Worm (Caenorhabditis elegans) whole organism, L1 larva: ENCODE data around the gene F43C11.4.

Experiments
- C16A3.4 ChIP-seq: fragments of 150-350 bp; optimal IDR thresholded peaks from 2 replicates; lab custom pipeline; 2014; ENCODE audit warnings: missing biosample characterization, missing genetic modification characterization
- alr-1 ChIP-seq: fragments of 200-800 bp; sonication (Bioruptor generic); optimal IDR thresholded peaks from 2 replicates; lab custom pipeline; 2018; ENCODE audit warnings: borderline replicate concordance, mild to moderate bottlenecking, missing genetic modification characterization, missing compliant biosample characterization
- ceh-8 ChIP-seq: fragments of 200-800 bp; sonication (Bioruptor generic); optimal IDR thresholded peaks from 2 replicates; lab custom pipeline; 2018; ENCODE audit warnings: mild to moderate bottlenecking, missing genetic modification characterization, moderate library complexity, missing compliant biosample characterization
- ceh-82 ChIP-seq, 3 experiments: fragments of 150-350 bp in 1 of 3; sonication (generic microtip) in 2 of 3; optimal IDR thresholded peaks; 2 replicates each; lab custom pipeline; 2014 to 2017; ENCODE audit warnings: missing biosample characterization in 3 of 3, missing genetic modification characterization in 3 of 3
- elt-2 ChIP-seq: sonication (generic microtip); optimal IDR thresholded peaks from 2 replicates; lab custom pipeline; 2016; ENCODE audit warnings: missing genetic modification characterization, mild to moderate bottlenecking, inconsistent platforms, missing compliant biosample characterization, missing genetic modification reagents
- fkh-10 ChIP-seq: sonication (generic microtip); optimal IDR thresholded peaks from 2 replicates; lab custom pipeline; 2017; ENCODE audit warnings: missing biosample characterization, missing genetic modification reagents, missing genetic modification characterization
- lin-13 ChIP-seq: fragments of 150-350 bp; optimal IDR thresholded peaks from 2 replicates; lab custom pipeline; 2014; ENCODE audit warnings: missing biosample characterization, missing genetic modification reagents, missing genetic modification characterization
- mdl-1 ChIP-seq, 2 experiments: fragments of 150-350 bp; optimal IDR thresholded peaks; 2 replicates each; lab custom pipeline; 2014 to 2017; ENCODE audit warnings: missing biosample characterization in 2 of 2, missing genetic modification characterization in 2 of 2, inconsistent platforms in 1 of 2
- mep-1 ChIP-seq: fragments of 150-350 bp; optimal IDR thresholded peaks from 2 replicates; lab custom pipeline; 2014; ENCODE audit warnings: missing biosample characterization, missing genetic modification characterization
- nhr-11 ChIP-seq: fragments of 150-350 bp; optimal IDR thresholded peaks from 2 replicates; lab custom pipeline; 2014; ENCODE audit warnings: missing biosample characterization, missing genetic modification characterization
- nhr-84 ChIP-seq: sonication (generic microtip); optimal IDR thresholded peaks from 2 replicates; lab custom pipeline; 2017; ENCODE audit warnings: missing biosample characterization, missing genetic modification characterization
- snu-23 ChIP-seq: sonication (generic microtip); optimal IDR thresholded peaks from 2 replicates; lab custom pipeline; 2016; ENCODE audit warnings: missing genetic modification characterization, missing compliant biosample characterization
- ztf-11 ChIP-seq, 2 experiments: sonication (generic microtip); optimal IDR thresholded peaks; 2 replicates each; lab custom pipeline; 2016 to 2017; ENCODE audit warnings: missing genetic modification characterization in 2 of 2, missing biosample characterization in 1 of 2, missing compliant biosample characterization in 1 of 2

DNA sequence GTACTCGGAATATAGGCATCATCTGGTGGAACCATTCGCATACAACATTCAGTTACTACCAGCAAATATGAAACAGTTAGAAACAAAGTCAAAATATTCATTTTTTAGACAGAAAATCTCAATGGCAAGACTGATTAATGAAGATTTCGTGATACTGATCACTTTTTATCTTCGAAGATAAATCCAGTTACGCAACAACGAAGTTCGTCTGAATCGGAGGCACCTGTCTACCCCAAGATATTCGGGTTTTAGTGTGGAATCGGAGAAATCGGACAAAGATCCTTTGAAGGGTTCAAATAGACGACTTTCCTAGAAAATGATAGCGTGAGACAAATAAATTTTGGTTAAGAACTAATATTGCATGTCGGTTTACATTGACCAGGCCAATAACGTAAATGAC is 49.1 kb downstream of the F43C11.4 start, which contains the start of gene F16G10.13:
- TF ChIP-seq ztf-11 (tag; optimal IDR thresholded peaks at IDR 0.05; lab: Kevin White, UChicago), result no peak
- TF ChIP-seq elt-2 (tag; lab: Kevin White, UChicago), result no peak
- TF ChIP-seq C16A3.4, result no peak
- no peak for TF ChIP-seq nhr-84 (tag; lab: Kevin White, UChicago)
- no peak for TF ChIP-seq fkh-10 (GFP tag; lab: Kevin White, UChicago)
- TF ChIP-seq ceh-82 (tag; optimal IDR thresholded peaks at IDR 0.05; lab: Kevin White, UChicago), result no peak
- no peak for TF ChIP-seq mdl-1 (tag; optimal IDR thresholded peaks at IDR 0.05; lab: Kevin White, UChicago)
- TF ChIP-seq nhr-11, result no peak
- no peak for TF ChIP-seq lin-13 (GFP tag; lab: Kevin White, UChicago)
- no peak for TF ChIP-seq alr-1 (tag; lab: Kevin White, UChicago)
- no peak for TF ChIP-seq snu-23 (GFP tag; lab: Kevin White, UChicago)
- TF ChIP-seq ceh-8, result no peak
- TF ChIP-seq mep-1, result no peak
